Fruit fly (Drosophila melanogaster): Measurements from ENCODE around the gene CG8939.

CG8939 gene

dm6 chrX:15992527-15992897 lies 4.3 kb upstream of the CG8939 start (continued):
- TF ChIP-seq CG12236 (GFP tag; optimal IDR thresholded peaks at IDR 0.05) (no peak), CG4617 (GFP tag; optimal IDR thresholded peaks at IDR 0.05; ENCODE audit: borderline replicate concordance) (peak; percentile 10), bcd (GFP tag; optimal IDR thresholded peaks at IDR 0.05) (no peak), CG13894 (tag; optimal IDR thresholded peaks at IDR 0.05) (no peak), YL-1 (GFP tag; optimal IDR thresholded peaks at IDR 0.05) (peak; percentile 54), CG1024 (GFP tag; IDR thresholded peaks at IDR 0.05) (no peak), Pdp1 (GFP tag; optimal IDR thresholded peaks at IDR 0.05) (peak in 1 of 2 experiments; percentile 62), CG10267 (tag; optimal IDR thresholded peaks at IDR 0.05) (peak; percentile 41), Sox102F (GFP tag; optimal IDR thresholded peaks at IDR 0.05) (no peak), CG4820 (GFP tag; optimal IDR thresholded peaks at IDR 0.05) (no peak), CG3281 (GFP tag; optimal IDR thresholded peaks at IDR 0.05) (no peak), BEAF-32 (GFP tag; optimal IDR thresholded peaks at IDR 0.05) (no peak), Hr39 (optimal IDR thresholded peaks at IDR 0.05) (no peak), CG7556 (GFP tag; optimal IDR thresholded peaks at IDR 0.05) (no peak), CG12659 (GFP tag; optimal IDR thresholded peaks at IDR 0.05) (no peak), CG10543 (GFP tag; optimal IDR thresholded peaks at IDR 0.05) (no peak), inv (GFP tag; IDR thresholded peaks at IDR 0.05; ENCODE audit: partially characterized antibody) (0 out of 2 replicates have a peak, but pooled peaks have one; percentile 4), CG5245 (GFP tag; optimal IDR thresholded peaks at IDR 0.05) (no peak), cg (GFP tag; optimal IDR thresholded peaks at IDR 0.05) (peak; percentile 41), Ptx1 (GFP tag; IDR thresholded peaks at IDR 0.05) (no peak), CG32532 (GFP tag; IDR thresholded peaks at IDR 0.05) (no peak), scrt (GFP tag; optimal IDR thresholded peaks at IDR 0.05) (no peak), Mrtf (GFP tag; IDR thresholded peaks at IDR 0.05) (no peak), abd-A (tag; optimal IDR thresholded peaks at IDR 0.05) (no peak), tio (GFP tag; optimal IDR thresholded peaks at IDR 0.05) (no peak), stwl (tag; optimal IDR thresholded peaks at IDR 0.05) (no peak)

- TF ChIP-seq sqz (GFP tag; optimal IDR thresholded peaks at IDR 0.05) (peak; percentile 55), tup (GFP tag; optimal IDR thresholded peaks at IDR 0.05) (no peak), gem (tag; optimal IDR thresholded peaks at IDR 0.05) (no peak), CG10431 (GFP tag; optimal IDR thresholded peaks at IDR 0.05) (no peak), nom (GFP tag; optimal IDR thresholded peaks at IDR 0.05) (peak; percentile 7), CG2199 (GFP tag; IDR thresholded peaks at IDR 0.05) (peak; percentile 55; the same call in 2 of the 3 replicates), Deaf1 (tag; optimal IDR thresholded peaks at IDR 0.05) (peak; percentile 97), dmrt11E (tag; optimal IDR thresholded peaks at IDR 0.05) (no peak), peb (GFP tag; IDR thresholded peaks at IDR 0.05) (no peak), CG34376 (GFP tag; optimal IDR thresholded peaks at IDR 0.05) (peak; percentile 11), CG10979 (tag; optimal IDR thresholded peaks at IDR 0.05) (peak; percentile 7)
These were observed 8.2 kb downstream of the CG8939 start for dm6 chrX:16005066-16005465.

dm6 chrX:16005551-16006197 lies 8.9 kb downstream of the CG8939 start, which contains the start of the genes vap and CG12698:
TSS of gene vap (minus strand) at chrX:16005812.
TSS of gene CG12698 (plus strand) at chrX:16006147.
- TF ChIP-seq dm (GFP tag; optimal IDR thresholded peaks at IDR 0.05) (peak; percentile 2), CG14710 (tag; optimal IDR thresholded peaks at IDR 0.05) (peak; percentile 53), Bgb (GFP tag; IDR thresholded peaks at IDR 0.05; ENCODE audit: partially characterized antibody) (peak; percentile 78), CG11456 (GFP tag; IDR thresholded peaks at IDR 0.05) (no peak), lilli (GFP tag; optimal IDR thresholded peaks at IDR 0.05) (peak; percentile 6), Mrtf (GFP tag; IDR thresholded peaks at IDR 0.05) (no peak), row (GFP tag; IDR thresholded peaks at IDR 0.05) (peak; percentile 50), sens (GFP tag) (peak; percentile 69), Opbp (GFP tag; IDR thresholded peaks at IDR 0.05; ENCODE audit: partially characterized antibody) (peak; percentile 68; the same call in 2 of the 3 replicates), CG4282 (GFP tag; optimal IDR thresholded peaks at IDR 0.05) (no peak), phol (tag; optimal IDR thresholded peaks at IDR 0.05) (peak; percentile 30), Myb (GFP tag; optimal IDR thresholded peaks at IDR 0.05) (peak; percentile 87), BEAF-32 (GFP tag; optimal IDR thresholded peaks at IDR 0.05) (peak; percentile 80), schlank (tag; optimal IDR thresholded peaks at IDR 0.05) (no peak)
